Worm (Caenorhabditis elegans): ENCODE data around the gene T13C2.3.

The T13C2.3 gene

ce11 chrII:6788672-6789298 lies at the start of gene T13C2.3:
TSS of gene T13C2.3 (plus strand) at chrII:6789248.
- TF ChIP-seq mcd-1 (GFP tag; IDR thresholded peaks at IDR 0.05) (no peak), let-526 (GFP tag; IDR thresholded peaks at IDR 0.05) (no peak), hmg-1.2 (GFP tag; IDR thresholded peaks at IDR 0.05) (peak; percentile 34), cebp-1 (GFP tag; IDR thresholded peaks at IDR 0.05) (no peak), cebp-1 (tag; optimal IDR thresholded peaks at IDR 0.05) (no peak)

ce11 chrII:6741428-6741827 lies 47.6 kb upstream of the T13C2.3 start, which contains the start of gene exos-8:
TSS of gene exos-8 (plus strand) at chrII:6741691.
- TF ChIP-seq ztf-26 (tag; optimal IDR thresholded peaks at IDR 0.05) = no peak
- TF ChIP-seq tbp1 (GFP tag; optimal IDR thresholded peaks at IDR 0.05) = peak; percentile 55
- peak; percentile 32 for TF ChIP-seq K12H6.12 (tag; optimal IDR thresholded peaks at IDR 0.05)
- TF ChIP-seq mes-4 (tag; optimal IDR thresholded peaks at IDR 0.05) = no peak
- TF ChIP-seq nhr-90 (tag; optimal IDR thresholded peaks at IDR 0.05) = no peak
- TF ChIP-seq bed-2 (GFP tag; IDR thresholded peaks at IDR 0.05) = peak; percentile 64; the same call in 1 of the 2 replicates
- peak; percentile 65 for TF ChIP-seq efl-1 (GFP tag; optimal IDR thresholded peaks at IDR 0.05)
- no peak for TF ChIP-seq nfyb-1 (GFP tag; IDR thresholded peaks at IDR 0.05)
- TF ChIP-seq aptf-3 (GFP tag; IDR thresholded peaks at IDR 0.05) = no peak
- TF ChIP-seq fkh-3 (tag; optimal IDR thresholded peaks at IDR 0.05) = no peak
- peak; percentile 21; the same call in 1 of the 2 replicates for TF ChIP-seq F33H1.4 (GFP tag; IDR thresholded peaks at IDR 0.05)
- no peak for TF ChIP-seq C06A6.2 (GFP tag; conservative IDR thresholded peaks at IDR 0.05)
- TF ChIP-seq Y95B8A.8 (GFP tag; IDR thresholded peaks at IDR 0.05) = no peak
- 0 out of 2 replicates have a peak, but pooled peaks have one; percentile 15 for TF ChIP-seq madf-3 (GFP tag; IDR thresholded peaks at IDR 0.05)
- no peak for TF ChIP-seq xnd-1 (tag; optimal IDR thresholded peaks at IDR 0.05)
- no peak for TF ChIP-seq Y56A3A.18 (GFP tag; IDR thresholded peaks at IDR 0.05)
- TF ChIP-seq snpc-1.1 (tag; optimal IDR thresholded peaks at IDR 0.05; ENCODE audit: insufficient read depth) = no peak
- TF ChIP-seq tbx-9 (tag; optimal IDR thresholded peaks at IDR 0.05; ENCODE audit: borderline replicate concordance) = no peak
- TF ChIP-seq lir-1 (GFP tag; conservative IDR thresholded peaks at IDR 0.05) = no peak; the same call in 1 of the 2 replicates
- TF ChIP-seq rpc-1 (optimal IDR thresholded peaks at IDR 0.05) = no peak
- TF ChIP-seq rpc-1 (tag; optimal IDR thresholded peaks at IDR 0.05) = no peak
- TF ChIP-seq B0019.2 (GFP tag; conservative IDR thresholded peaks at IDR 0.05) = no peak
- no peak for TF ChIP-seq F49E8.2 (tag; optimal IDR thresholded peaks at IDR 0.05; ENCODE audit: insufficient read depth)
- TF ChIP-seq sptf-2 (GFP tag; optimal IDR thresholded peaks at IDR 0.05) = no peak
- peak; percentile 36; the same call in 1 of the 2 replicates for TF ChIP-seq madf-8 (GFP tag; conservative IDR thresholded peaks at IDR 0.05)
- TF ChIP-seq rec-8 (tag; optimal IDR thresholded peaks at IDR 0.05) = peak in 1 of 2 experiments; percentile 39
- no peak for TF ChIP-seq bed-1 (GFP tag; IDR thresholded peaks at IDR 0.05)
- TF ChIP-seq lsy-27 (tag; optimal IDR thresholded peaks at IDR 0.05; ENCODE audit: borderline replicate concordance, insufficient read depth) = no peak
- no peak for TF ChIP-seq hlh-26 (GFP tag; conservative IDR thresholded peaks at IDR 0.05)
- no peak for TF ChIP-seq cebp-2 (GFP tag; IDR thresholded peaks at IDR 0.05)
- no peak for TF ChIP-seq snpc-1.3 (tag; optimal IDR thresholded peaks at IDR 0.05; ENCODE audit: insufficient read depth)
- TF ChIP-seq dpl-1 (GFP tag; optimal IDR thresholded peaks at IDR 0.05) = peak; percentile 37
- TF ChIP-seq lag-1 (GFP tag; IDR thresholded peaks at IDR 0.05) = no peak
- TF ChIP-seq egl-44 (GFP tag; IDR thresholded peaks at IDR 0.05) = 0 out of 2 replicates have a peak, but pooled peaks have one; percentile 20
- no peak for TF ChIP-seq Y53F4B.3 (GFP tag; IDR thresholded peaks at IDR 0.05)
- TF ChIP-seq ztf-18 (tag; optimal IDR thresholded peaks at IDR 0.05) = peak; percentile 33
- TF ChIP-seq Y79H2A.3 (GFP tag; conservative IDR thresholded peaks at IDR 0.05) = no peak
- TF ChIP-seq mxl-1 (tag; optimal IDR thresholded peaks at IDR 0.05) = no peak
- TF ChIP-seq snpc-3.4 (tag; optimal IDR thresholded peaks at IDR 0.05) = no peak
- TF ChIP-seq atf-7 (tag; optimal IDR thresholded peaks at IDR 0.05) = no peak
- TF ChIP-seq F55B11.4 (tag; optimal IDR thresholded peaks at IDR 0.05; ENCODE audit: borderline replicate concordance, insufficient read depth) = no peak

Data from whole organism, young adult.